Worm (Caenorhabditis elegans) whole organism, early embryonic: ENCODE measurements around the gene exc-13.

Source experiments
- aly-1 ChIP-seq: sonication (generic microtip); optimal IDR thresholded peaks from 2 replicates; lab custom pipeline; 2016; ENCODE audit warnings: missing genetic modification characterization, missing compliant biosample characterization
- ama-1 ChIP-seq: fragments of 150-350 bp; optimal IDR thresholded peaks from 2 replicates; lab custom pipeline; 2014
- ets-7 ChIP-seq: sonication (generic microtip); optimal IDR thresholded peaks from 2 replicates; lab custom pipeline; 2016; ENCODE audit warnings: missing genotype, missing genetic modification characterization, missing compliant biosample characterization
- flt-1 ChIP-seq: fragments of 200-800 bp; sonication (Bioruptor generic); IDR thresholded peaks from 2 replicates; pipeline ENCODE4 v1.3.6; 2022; ENCODE audit warnings: missing genetic modification characterization, missing compliant biosample characterization
- hmbx-1 ChIP-seq: sonication (generic microtip); optimal IDR thresholded peaks from 2 replicates; lab custom pipeline; 2016; ENCODE audit warnings: mild to moderate bottlenecking, missing genetic modification characterization, missing compliant biosample characterization
- tbx-11 ChIP-seq: fragments of 200-800 bp; sonication (Bioruptor generic); IDR thresholded peaks from 2 replicates; pipeline ENCODE4 v1.3.6; 2022; ENCODE audit warnings: missing genetic modification characterization, missing compliant biosample characterization
- tbx-37 ChIP-seq: fragments of 200-800 bp; sonication (Bioruptor generic); conservative IDR thresholded peaks from 2 replicates; pipeline ENCODE4 v1.3.6; 2022; ENCODE audit warnings: missing genetic modification reagents, missing genetic modification characterization, missing compliant biosample characterization

DNA sequence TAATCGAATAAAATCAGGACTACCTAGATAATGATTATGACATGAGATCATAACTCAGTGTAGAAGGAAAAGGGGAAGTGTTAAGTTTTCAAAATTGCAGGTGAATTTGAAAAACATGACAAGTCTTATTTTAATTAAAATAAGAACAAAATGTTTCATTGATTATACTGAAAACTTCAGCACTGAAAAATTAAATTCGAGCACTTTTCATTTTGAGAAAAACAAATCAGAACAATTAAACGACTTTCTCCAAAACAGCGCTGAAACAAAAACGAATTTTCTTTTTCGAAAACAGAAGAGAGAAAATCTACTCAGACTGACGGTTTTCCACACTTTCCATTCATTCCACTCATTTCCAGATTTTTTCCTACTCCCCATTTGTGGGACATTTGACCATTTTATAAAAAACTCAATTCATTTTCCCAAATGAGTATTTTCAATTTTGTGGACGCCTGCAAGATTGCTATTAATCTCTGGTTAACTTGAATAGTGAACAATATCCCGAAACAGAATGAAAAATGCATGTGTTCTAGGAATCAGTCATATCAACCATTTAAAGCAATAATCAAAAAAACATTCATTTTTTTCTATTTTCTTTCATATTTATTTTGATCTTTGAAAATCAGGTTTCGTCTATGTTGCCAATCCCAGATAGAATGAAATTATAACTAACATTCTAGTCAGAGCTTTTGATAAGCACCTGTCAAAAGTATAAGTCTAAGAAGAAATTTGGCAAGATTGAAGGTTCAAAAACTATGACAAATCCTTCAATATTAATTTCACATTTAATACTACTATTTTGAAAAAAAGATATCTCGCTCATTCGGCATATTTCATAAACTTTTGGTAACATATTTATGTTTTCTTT lies 12.6 kb upstream of the exc-13 start, which contains the start of the genes srh-231 and srh-275:
- TF ChIP-seq aly-1 (no peak), tbx-11 (no peak), flt-1 (no peak), ama-1 (lab: Kevin White, UChicago) (no peak), tbx-37 (GFP tag; lab: Robert Waterston, UW) (no peak), hmbx-1 (tag; lab: Kevin White, UChicago) (no peak), ets-7 (tag; lab: Kevin White, UChicago) (no peak)
